Fruit fly (Drosophila melanogaster) whole organism, adult: ENCODE measurements around the gene CG10254.

Experiments used
- CG11617 ChIP-seq: fragments of 200-800 bp; sonication (Bioruptor generic); optimal IDR thresholded peaks from 2 replicates; lab custom pipeline; 2017; ENCODE audit warnings: mild to moderate bottlenecking, missing biosample characterization, missing genetic modification reagents, missing genetic modification characterization
- CG12768 ChIP-seq: fragments of 200-800 bp; sonication (Bioruptor generic); optimal IDR thresholded peaks from 2 replicates; lab custom pipeline; 2017; ENCODE audit warnings: missing biosample characterization, missing genetic modification characterization, mild to moderate bottlenecking, moderate library complexity, missing genetic modification reagents
- CG14711 ChIP-seq: fragments of 200-800 bp; sonication (Bioruptor generic); optimal IDR thresholded peaks from 2 replicates; lab custom pipeline; 2018; ENCODE audit warnings: missing biosample characterization, mild to moderate bottlenecking, missing genetic modification characterization, moderate library complexity
- CG1620 ChIP-seq: fragments of 200-800 bp; sonication (Bioruptor generic); optimal IDR thresholded peaks from 2 replicates; lab custom pipeline; 2016; ENCODE audit warnings: missing biosample characterization, missing genetic modification characterization
- CG33017 ChIP-seq: fragments of 200-800 bp; sonication (Bioruptor generic); optimal IDR thresholded peaks from 2 replicates; lab custom pipeline; 2018; ENCODE audit warnings: missing biosample characterization, mild to moderate bottlenecking, missing genetic modification characterization, moderate library complexity
- CG5204 ChIP-seq: fragments of 200-800 bp; sonication (Bioruptor generic); optimal IDR thresholded peaks from 2 replicates; lab custom pipeline; 2016; ENCODE audit warnings: missing biosample characterization, missing genetic modification characterization
- CG7045 ChIP-seq: fragments of 200-800 bp; sonication (Bioruptor generic); optimal IDR thresholded peaks from 2 replicates; lab custom pipeline; 2017; ENCODE audit warnings: missing biosample characterization, mild to moderate bottlenecking, missing genetic modification characterization
- CG7101 ChIP-seq: fragments of 200-800 bp; sonication (Bioruptor generic); optimal IDR thresholded peaks from 2 replicates; lab custom pipeline; 2018; ENCODE audit warnings: missing biosample characterization, mild to moderate bottlenecking, missing genetic modification characterization, moderate library complexity
- Clk ChIP-seq: fragments of 200-800 bp; sonication (Bioruptor generic); optimal IDR thresholded peaks from 2 replicates; lab custom pipeline; 2017; ENCODE audit warnings: missing biosample characterization, missing genetic modification characterization
- Crg-1 ChIP-seq: fragments of 200-800 bp; sonication (Bioruptor generic); optimal IDR thresholded peaks from 2 replicates; lab custom pipeline; 2016; ENCODE audit warnings: missing biosample characterization, missing genetic modification characterization
- Hr96 ChIP-seq: fragments of 200-800 bp; sonication (Bioruptor generic); optimal IDR thresholded peaks from 2 replicates; lab custom pipeline; 2016; ENCODE audit warnings: missing biosample characterization, missing genetic modification characterization
- Mnt ChIP-seq: fragments of 200-800 bp; sonication (Bioruptor generic); optimal IDR thresholded peaks from 2 replicates; lab custom pipeline; 2016; ENCODE audit warnings: missing biosample characterization, mild to moderate bottlenecking, missing genetic modification characterization
- bab1 ChIP-seq: fragments of 200-800 bp; sonication (Bioruptor generic); optimal IDR thresholded peaks from 3 replicates; lab custom pipeline; 2019; ENCODE audit warnings: missing biosample characterization, mild to moderate bottlenecking, missing genetic modification characterization, moderate library complexity
- cic ChIP-seq: fragments of 200-800 bp; sonication (Bioruptor generic); optimal IDR thresholded peaks from 2 replicates; lab custom pipeline; 2017; ENCODE audit warnings: missing biosample characterization, mild to moderate bottlenecking, missing genetic modification characterization, moderate library complexity
- cnc ChIP-seq, 2 experiments: fragments of >200 bp; optimal IDR thresholded peaks; 2 replicates each; lab custom pipeline; 2017
- kay ChIP-seq: fragments of 200-800 bp; sonication (Bioruptor generic); peaks from one replicate; lab custom pipeline; 2016; ENCODE audit warnings: missing biosample characterization, missing genetic modification characterization, borderline replicate concordance
- ovo ChIP-seq: fragments of 200-800 bp; sonication (Bioruptor generic); optimal IDR thresholded peaks from 2 replicates; lab custom pipeline; 2016; ENCODE audit warnings: missing biosample characterization, missing genetic modification characterization
- pad ChIP-seq: fragments of 200-800 bp; sonication (Bioruptor generic); optimal IDR thresholded peaks from 3 replicates; lab custom pipeline; 2017; ENCODE audit warnings: missing biosample characterization, missing genetic modification characterization, mild to moderate bottlenecking, moderate library complexity, missing genetic modification reagents
- tj ChIP-seq: fragments of 200-800 bp; sonication (Bioruptor generic); optimal IDR thresholded peaks from 3 replicates; lab custom pipeline; 2017; ENCODE audit warnings: missing biosample characterization, mild to moderate bottlenecking, missing genetic modification characterization, moderate library complexity
- toe ChIP-seq: fragments of 200-800 bp; sonication (Bioruptor generic); optimal IDR thresholded peaks from 2 replicates; lab custom pipeline; 2016; ENCODE audit warnings: missing biosample characterization, missing genetic modification characterization

The CG10254 gene

dm6 chr3R:23659598-23659997, 35.2 kb downstream of the CG10254 start:
- no peak for TF ChIP-seq kay (GFP tag; lab: Kevin White, UChicago)
- no peak for TF ChIP-seq cnc (optimal IDR thresholded peaks at IDR 0.05; lab: Kevin White, UChicago)
- TF ChIP-seq Mnt (GFP tag; lab: Kevin White, UChicago) = no peak
- no peak for TF ChIP-seq CG7101 (tag; lab: Kevin White, UChicago)
- no peak for TF ChIP-seq CG5204
- TF ChIP-seq tj = no peak
- TF ChIP-seq CG7045 (GFP tag; lab: Kevin White, UChicago) = no peak
- TF ChIP-seq Clk = no peak
- no peak for TF ChIP-seq cic (GFP tag; lab: Kevin White, UChicago)
- no peak for TF ChIP-seq CG33017 (tag; lab: Kevin White, UChicago)
- TF ChIP-seq toe = no peak
- no peak for TF ChIP-seq CG12768 (GFP tag; lab: Kevin White, UChicago)
- no peak for TF ChIP-seq pad (GFP tag; lab: Kevin White, UChicago)

DNA sequence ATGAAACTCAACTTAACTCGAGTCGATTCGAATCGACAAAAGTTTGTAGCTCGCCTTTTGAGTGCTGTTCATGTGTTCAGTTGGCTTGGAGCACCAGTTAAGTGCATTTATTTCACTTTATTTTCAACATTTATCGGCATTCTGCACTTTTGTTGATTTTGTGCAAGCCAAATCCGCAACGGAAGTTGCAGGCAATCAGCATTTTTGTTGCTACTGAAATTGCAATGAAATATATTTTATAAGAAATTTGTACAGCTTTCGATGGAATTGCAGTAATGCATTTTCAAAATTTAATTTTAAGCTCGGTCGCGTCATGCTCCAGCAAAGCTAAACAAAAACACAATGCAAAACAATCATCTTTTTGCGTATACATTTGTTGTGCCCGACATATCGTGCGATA, 35.8 kb downstream of the CG10254 start:
- TF ChIP-seq CG11617 = no peak
- TF ChIP-seq Mnt (GFP tag; lab: Kevin White, UChicago) = no peak
- TF ChIP-seq tj = peak; percentile 97

DNA sequence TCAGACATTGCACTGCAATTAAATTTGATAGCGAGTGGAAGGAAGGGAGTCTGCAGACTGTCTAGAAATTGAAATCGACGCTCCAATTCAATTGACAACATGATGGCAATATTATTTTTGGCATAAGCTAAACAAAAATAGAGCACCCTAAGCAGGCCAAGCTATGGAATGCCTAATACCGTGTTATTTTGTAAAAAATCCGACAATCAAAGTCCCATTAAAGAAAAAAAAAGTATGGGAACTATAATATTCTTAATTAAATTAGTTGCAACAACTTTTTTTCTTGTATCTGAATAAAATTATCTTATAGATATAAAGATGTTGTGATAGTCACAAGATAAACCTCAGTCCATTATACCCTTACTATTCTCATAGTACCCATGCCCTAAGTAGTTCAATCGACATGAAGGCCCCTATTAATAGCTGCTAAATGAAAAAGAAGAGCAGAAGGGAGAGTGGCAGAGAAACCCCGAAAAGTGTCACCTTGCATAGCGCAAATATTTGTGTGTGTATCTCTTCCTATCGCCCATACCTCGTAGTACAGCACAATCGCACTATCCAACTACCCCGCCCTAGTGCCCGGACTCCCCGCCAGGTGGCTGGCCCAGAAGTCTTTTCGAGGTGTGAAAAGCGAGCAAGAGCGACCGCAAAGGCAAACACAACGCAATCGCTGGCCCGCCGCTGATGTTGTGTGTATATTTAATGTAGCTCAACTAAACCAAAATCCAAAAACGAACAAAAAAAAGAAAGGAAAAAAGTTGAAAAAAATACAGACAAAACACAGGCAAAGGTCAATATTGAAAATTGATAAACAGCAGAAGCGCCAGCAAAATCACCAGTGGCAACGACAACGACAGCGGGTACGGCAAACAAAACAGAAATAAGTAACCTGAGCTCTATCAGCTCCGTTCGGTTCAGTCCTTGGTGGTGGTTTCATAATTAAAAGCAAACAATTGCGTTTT, 37.1 kb downstream of the CG10254 start:
- TF ChIP-seq pad (GFP tag; lab: Kevin White, UChicago) (peak; percentile 24), CG33017 (tag; lab: Kevin White, UChicago) (no peak), kay (GFP tag; lab: Kevin White, UChicago) (peak; percentile 73), Crg-1 (peak; percentile 43), cic (GFP tag; lab: Kevin White, UChicago) (peak; percentile 17), tj (peak; percentile 35)

DNA sequence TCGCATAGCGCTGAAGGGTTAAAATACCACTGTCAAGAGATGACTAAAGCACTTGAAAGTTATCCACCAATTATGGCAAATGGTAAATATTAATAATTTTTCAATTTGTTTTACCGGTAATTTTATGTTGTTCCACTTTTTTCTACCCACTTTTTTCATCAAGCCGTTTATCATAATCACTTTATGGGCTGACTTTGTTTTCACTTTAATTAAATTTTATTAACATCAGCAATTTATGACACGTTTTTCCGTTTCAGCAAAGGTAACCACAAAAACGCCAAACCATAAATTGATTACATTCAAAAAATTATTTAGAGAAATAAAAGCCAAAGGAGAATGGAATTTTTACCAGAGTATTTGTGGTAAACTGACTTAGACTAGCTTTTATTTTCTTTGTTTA, 39.3 kb downstream of the CG10254 start:
- TF ChIP-seq tj (peak; percentile 94), bab1 (GFP tag; lab: Kevin White, UChicago) (no peak), kay (GFP tag; lab: Kevin White, UChicago) (peak; percentile 50)

DNA sequence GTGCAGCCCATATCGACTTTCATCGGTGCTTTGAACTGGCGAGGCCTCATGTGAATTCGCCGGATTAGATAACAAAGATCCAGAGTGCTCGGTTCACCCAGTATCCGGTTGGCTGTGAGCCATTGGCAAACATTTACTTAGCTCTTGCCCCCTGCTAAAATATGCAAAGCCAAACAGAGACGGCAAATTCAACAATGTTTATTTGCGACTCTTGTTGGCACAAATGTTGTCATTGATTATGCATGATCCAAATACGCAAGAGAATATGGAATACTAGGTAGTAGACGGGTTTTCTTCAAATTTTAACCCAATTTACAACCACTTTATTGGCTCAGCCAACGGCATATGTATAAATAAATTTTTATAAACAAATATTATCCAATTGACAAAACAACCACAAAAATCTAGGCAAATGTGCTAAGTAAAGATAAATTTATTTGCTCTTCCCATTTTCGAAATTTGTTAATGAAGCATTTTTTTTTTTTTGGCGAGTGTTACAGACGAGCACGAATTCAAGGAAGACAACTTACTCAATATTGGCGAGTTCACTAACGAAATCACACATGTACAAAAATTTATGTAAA, 42.2 kb downstream of the CG10254 start:
- TF ChIP-seq Clk (peak; percentile 74), Hr96 (GFP tag; lab: Kevin White, UChicago) (peak; percentile 39), Mnt (GFP tag; lab: Kevin White, UChicago) (peak; percentile 51), CG7045 (GFP tag; lab: Kevin White, UChicago) (peak; percentile 84), cnc (optimal IDR thresholded peaks at IDR 0.05; lab: Kevin White, UChicago) (no peak), CG33017 (tag; lab: Kevin White, UChicago) (peak; percentile 66), CG7101 (tag; lab: Kevin White, UChicago) (peak; percentile 81), CG11617 (peak; percentile 74), Crg-1 (peak; percentile 74), cic (GFP tag; lab: Kevin White, UChicago) (peak; percentile 57), tj (peak; percentile 24), CG12768 (GFP tag; lab: Kevin White, UChicago) (peak; percentile 67), ovo (GFP tag; lab: Kevin White, UChicago) (peak; percentile 71), CG5204 (peak; percentile 30), bab1 (GFP tag; lab: Kevin White, UChicago) (no peak), toe (no peak), pad (GFP tag; lab: Kevin White, UChicago) (peak; percentile 57), CG14711 (tag; lab: Kevin White, UChicago) (peak; percentile 64), kay (GFP tag; lab: Kevin White, UChicago) (no peak), CG1620 (peak; percentile 69)

- TF ChIP-seq cnc (optimal IDR thresholded peaks at IDR 0.05; lab: Kevin White, UChicago) (no peak), Crg-1 (no peak), CG12768 (GFP tag; lab: Kevin White, UChicago) (no peak), CG33017 (tag; lab: Kevin White, UChicago) (no peak)
These were observed 45.0 kb downstream of the CG10254 start for dm6 chr3R:23649831-23650230.

dm6 chr3R:23646183-23646582, 48.6 kb downstream of the CG10254 start:
- peak; percentile 25 for TF ChIP-seq CG14711 (tag; lab: Kevin White, UChicago)
- no peak for TF ChIP-seq bab1 (GFP tag; lab: Kevin White, UChicago)
